Worm (Caenorhabditis elegans) whole organism, young adult: ENCODE results near the gene set-14.

Experiments used
- B0019.2 ChIP-seq: fragments of 200-800 bp; sonication (Bioruptor generic); conservative IDR thresholded peaks from 2 replicates; pipeline ENCODE4 v1.3.6; 2022; ENCODE audit warnings: missing genetic modification reagents, missing genetic modification characterization, missing compliant biosample characterization
- B0035.1 ChIP-seq: sonication (generic microtip); optimal IDR thresholded peaks from 2 replicates; lab custom pipeline; 2016; ENCODE audit warnings: missing genetic modification characterization, mild to moderate bottlenecking, missing compliant biosample characterization, missing genotype, missing genetic modification reagents
- B0336.3 ChIP-seq: fragments of 200-800 bp; sonication (Bioruptor generic); IDR thresholded peaks from 2 replicates; pipeline ENCODE4 v1.3.6; 2022; ENCODE audit warnings: missing genetic modification characterization, missing compliant biosample characterization
- C06A6.2 ChIP-seq: fragments of 200-800 bp; sonication (Bioruptor generic); conservative IDR thresholded peaks from 2 replicates; pipeline ENCODE4 v1.3.6; 2022; ENCODE audit warnings: missing genetic modification characterization, missing compliant biosample characterization
- C17E4.6 ChIP-seq: fragments of 200-800 bp; sonication (Bioruptor generic); IDR thresholded peaks from 2 replicates; pipeline ENCODE4 v1.3.6; 2022; ENCODE audit warnings: missing genetic modification reagents, missing genetic modification characterization, missing compliant biosample characterization
- F22D6.2 ChIP-seq: sonication (generic microtip); optimal IDR thresholded peaks from 2 replicates; lab custom pipeline; 2016; ENCODE audit warnings: mild to moderate bottlenecking, missing genetic modification characterization, missing compliant biosample characterization
- F33H1.4 ChIP-seq: fragments of 200-800 bp; sonication (Bioruptor generic); IDR thresholded peaks from 2 replicates; pipeline ENCODE4 v1.3.6; 2022; ENCODE audit warnings: missing genetic modification reagents, missing genetic modification characterization, missing compliant biosample characterization
- F39B2.1 ChIP-seq: fragments of 200-800 bp; sonication (Bioruptor generic); IDR thresholded peaks from 2 replicates; pipeline ENCODE4 v1.3.6; 2022; ENCODE audit warnings: missing genetic modification reagents, missing genetic modification characterization, missing compliant biosample characterization
- F49E8.2 ChIP-seq: sonication (generic microtip); optimal IDR thresholded peaks from 3 replicates; lab custom pipeline; 2017; ENCODE audit warnings: missing genetic modification characterization, mild to moderate bottlenecking, missing compliant biosample characterization, antibody characterized with exemption, moderate library complexity; ENCODE audit not compliant: insufficient read depth
- F55B11.4 ChIP-seq: sonication (generic microtip); optimal IDR thresholded peaks from 2 replicates; lab custom pipeline; 2016; ENCODE audit warnings: missing compliant biosample characterization, missing genetic modification characterization, borderline replicate concordance; ENCODE audit not compliant: insufficient read depth
- F57A8.1 ChIP-seq: fragments of 200-800 bp; sonication (Bioruptor generic); optimal IDR thresholded peaks from 2 replicates; lab custom pipeline; 2018; ENCODE audit warnings: mild to moderate bottlenecking, missing genetic modification characterization, moderate library complexity, missing compliant biosample characterization
- Y53G8AR.9 ChIP-seq: fragments of 200-800 bp; sonication (Bioruptor generic); conservative IDR thresholded peaks from 2 replicates; pipeline ENCODE4 v1.3.6; 2022; ENCODE audit warnings: missing genetic modification reagents, missing genetic modification characterization, missing compliant biosample characterization
- ZK185.1 ChIP-seq: sonication (generic microtip); optimal IDR thresholded peaks from 2 replicates; lab custom pipeline; 2016; ENCODE audit warnings: mild to moderate bottlenecking, missing genetic modification characterization, missing compliant biosample characterization; ENCODE audit not compliant: poor library complexity, severe bottlenecking
- ama-1 ChIP-seq, 3 experiments: fragments of 150-350 bp in 1 of 3; sonication (generic microtip) in 2 of 3; optimal IDR thresholded peaks; 2 replicates each; lab custom pipeline; 2014 to 2018; ENCODE audit warnings: missing biosample characterization in 2 of 3, missing genetic modification characterization in 2 of 3, missing genetic modification reagents in 2 of 3
- attf-3 ChIP-seq: fragments of 200-800 bp; sonication (Bioruptor generic); conservative IDR thresholded peaks from 2 replicates; pipeline ENCODE4 v1.3.6; 2022; ENCODE audit warnings: missing genetic modification reagents, missing genetic modification characterization, missing compliant biosample characterization
- attf-6 ChIP-seq: fragments of 200-800 bp; sonication (Bioruptor generic); IDR thresholded peaks from 2 replicates; pipeline ENCODE4 v1.3.6; 2022; ENCODE audit warnings: missing genetic modification reagents, missing genetic modification characterization, missing compliant biosample characterization
- bed-2 ChIP-seq: fragments of 200-800 bp; sonication (Bioruptor generic); IDR thresholded peaks from 2 replicates; pipeline ENCODE4 v1.3.6; 2022; ENCODE audit warnings: missing genetic modification reagents, missing genetic modification characterization, missing compliant biosample characterization
- ceh-100 ChIP-seq: fragments of 200-800 bp; sonication (Bioruptor generic); IDR thresholded peaks from 2 replicates; pipeline ENCODE4 v1.3.6; 2022; ENCODE audit warnings: missing genetic modification reagents, missing genetic modification characterization, missing compliant biosample characterization
- ceh-79 ChIP-seq: sonication (generic microtip); optimal IDR thresholded peaks from 2 replicates; lab custom pipeline; 2017; ENCODE audit warnings: mild to moderate bottlenecking, missing genetic modification characterization, missing compliant biosample characterization
- chd-7 ChIP-seq: sonication (generic microtip); optimal IDR thresholded peaks from 2 replicates; lab custom pipeline; 2016; ENCODE audit warnings: mild to moderate bottlenecking, missing genetic modification characterization, moderate library complexity, missing compliant biosample characterization
- die-1 ChIP-seq: sonication (generic microtip); optimal IDR thresholded peaks from 2 replicates; lab custom pipeline; 2016; ENCODE audit warnings: missing genotype, mild to moderate bottlenecking, missing genetic modification characterization, missing compliant biosample characterization
- dpl-1 ChIP-seq: fragments of 150-350 bp; optimal IDR thresholded peaks from 2 replicates; lab custom pipeline; 2014; ENCODE audit warnings: missing biosample characterization, missing genetic modification reagents, missing genetic modification characterization
- ekl-4 ChIP-seq: fragments of 200-800 bp; sonication (Bioruptor generic); IDR thresholded peaks from 2 replicates; pipeline ENCODE4 v1.3.6; 2022; ENCODE audit warnings: missing genetic modification reagents, missing genetic modification characterization, missing compliant biosample characterization
- ets-4 ChIP-seq: fragments of 200-800 bp; sonication (Bioruptor generic); optimal IDR thresholded peaks from 2 replicates; lab custom pipeline; 2018; ENCODE audit warnings: mild to moderate bottlenecking, missing genetic modification characterization, missing compliant biosample characterization
- fkh-3 ChIP-seq: sonication (generic microtip); optimal IDR thresholded peaks from 2 replicates; lab custom pipeline; 2016; ENCODE audit warnings: mild to moderate bottlenecking, missing genetic modification characterization, missing compliant biosample characterization
- hlh-12 ChIP-seq: sonication (generic microtip); optimal IDR thresholded peaks from 2 replicates; lab custom pipeline; 2016; ENCODE audit warnings: missing genetic modification characterization, missing compliant biosample characterization
- let-607 ChIP-seq, 2 experiments: fragments of 200-800 bp in 1 of 2; sonication (Bioruptor generic) in 1 of 2; sonication (generic microtip) in 1 of 2; optimal IDR thresholded peaks; 2 replicates each; lab custom pipeline; 2016 to 2018; ENCODE audit warnings: mild to moderate bottlenecking in 2 of 2, missing compliant biosample characterization in 2 of 2, missing genetic modification characterization in 2 of 2, moderate library complexity in 2 of 2, missing genotype in 1 of 2
- lin-35 ChIP-seq, 3 experiments: fragments of 150-350 bp in 2 of 3; sonication (generic microtip) in 1 of 3; optimal IDR thresholded peaks; 2 replicates each; lab custom pipeline; 2014 to 2018; ENCODE audit warnings: missing biosample characterization in 3 of 3, missing genetic modification characterization in 3 of 3, missing genetic modification reagents in 3 of 3
- lin-40 ChIP-seq: sonication (generic microtip); optimal IDR thresholded peaks from 2 replicates; lab custom pipeline; 2016; ENCODE audit warnings: missing genetic modification characterization, mild to moderate bottlenecking, missing compliant biosample characterization, missing genotype, missing genetic modification reagents
- lin-54 ChIP-seq: fragments of 200-800 bp; sonication (Bioruptor generic); optimal IDR thresholded peaks from 2 replicates; lab custom pipeline; 2018; ENCODE audit warnings: mild to moderate bottlenecking, missing genetic modification characterization, missing compliant biosample characterization
- lir-1 ChIP-seq: fragments of 200-800 bp; sonication (Bioruptor generic); conservative IDR thresholded peaks from 2 replicates; pipeline ENCODE4 v1.3.6; 2022; ENCODE audit warnings: missing genetic modification reagents, missing genetic modification characterization, missing compliant biosample characterization
- madf-8 ChIP-seq: fragments of 200-800 bp; sonication (Bioruptor generic); conservative IDR thresholded peaks from 2 replicates; pipeline ENCODE4 v1.3.6; 2022; ENCODE audit warnings: missing genetic modification reagents, missing genetic modification characterization, missing compliant biosample characterization
- mel-28 ChIP-seq: sonication (generic microtip); optimal IDR thresholded peaks from 2 replicates; lab custom pipeline; 2016; ENCODE audit warnings: borderline replicate concordance, mild to moderate bottlenecking, missing genetic modification characterization, missing compliant biosample characterization
- mxl-1 ChIP-seq: sonication (generic microtip); optimal IDR thresholded peaks from 2 replicates; lab custom pipeline; 2016; ENCODE audit warnings: missing genetic modification characterization, missing compliant biosample characterization
- nfya-2 ChIP-seq: fragments of 200-800 bp; sonication (Bioruptor generic); IDR thresholded peaks from 2 replicates; pipeline ENCODE4 v1.3.6; 2022; ENCODE audit warnings: missing genetic modification reagents, missing genetic modification characterization, missing compliant biosample characterization
- nfyb-1 ChIP-seq: fragments of 200-800 bp; sonication (Bioruptor generic); IDR thresholded peaks from 2 replicates; pipeline ENCODE4 v1.3.6; 2022; ENCODE audit warnings: missing genetic modification reagents, missing genetic modification characterization, missing compliant biosample characterization
- nhr-120 ChIP-seq: fragments of 200-800 bp; sonication (Bioruptor generic); IDR thresholded peaks from 2 replicates; pipeline ENCODE4 v1.3.6; 2022; ENCODE audit warnings: missing genetic modification characterization, missing compliant biosample characterization
- nhr-27 ChIP-seq: fragments of 200-800 bp; sonication (Bioruptor generic); optimal IDR thresholded peaks from 2 replicates; lab custom pipeline; 2018; ENCODE audit warnings: mild to moderate bottlenecking, missing genetic modification characterization, moderate library complexity, missing compliant biosample characterization
- nhr-80 ChIP-seq: sonication (generic microtip); optimal IDR thresholded peaks from 2 replicates; lab custom pipeline; 2016; ENCODE audit warnings: missing genetic modification characterization, missing compliant biosample characterization
- pha-4 ChIP-seq: fragments of 150-350 bp; sonication (generic microtip); optimal IDR thresholded peaks from 2 replicates; lab custom pipeline; 2014; ENCODE audit warnings: missing biosample characterization, missing genetic modification reagents, missing genetic modification characterization
- rec-8 ChIP-seq, 2 experiments: sonication (generic microtip); optimal IDR thresholded peaks; 2 replicates each; lab custom pipeline; 2016; ENCODE audit warnings: mild to moderate bottlenecking in 2 of 2, missing genetic modification characterization in 2 of 2, missing genetic modification reagents in 2 of 2, missing genotype in 2 of 2, missing biosample characterization in 1 of 2, missing compliant biosample characterization in 1 of 2, moderate library complexity in 1 of 2
- snpc-1.1 ChIP-seq: sonication (generic microtip); optimal IDR thresholded peaks from 2 replicates; lab custom pipeline; 2017; ENCODE audit warnings: missing genetic modification characterization, mild to moderate bottlenecking, missing compliant biosample characterization, antibody characterized with exemption, moderate library complexity, missing genotype, missing genetic modification reagents; ENCODE audit not compliant: insufficient read depth
- snpc-1.3 ChIP-seq: sonication (generic microtip); optimal IDR thresholded peaks from 2 replicates; lab custom pipeline; 2017; ENCODE audit warnings: missing genetic modification characterization, mild to moderate bottlenecking, missing compliant biosample characterization, antibody characterized with exemption, moderate library complexity, missing genotype, missing genetic modification reagents; ENCODE audit not compliant: insufficient read depth
- somi-1 ChIP-seq: fragments of 200-800 bp; sonication (Bioruptor generic); optimal IDR thresholded peaks from 2 replicates; lab custom pipeline; 2018; ENCODE audit warnings: mild to moderate bottlenecking, missing genetic modification characterization, missing compliant biosample characterization
- xnd-1 ChIP-seq: sonication (generic microtip); optimal IDR thresholded peaks from 2 replicates; lab custom pipeline; 2016; ENCODE audit warnings: missing genotype, missing genetic modification reagents, missing genetic modification characterization, missing compliant biosample characterization
- ztf-18 ChIP-seq: sonication (generic microtip); optimal IDR thresholded peaks from 2 replicates; lab custom pipeline; 2016; ENCODE audit warnings: missing genotype, mild to moderate bottlenecking, missing genetic modification characterization, missing compliant biosample characterization
- ztf-26 ChIP-seq: sonication (generic microtip); optimal IDR thresholded peaks from 2 replicates; lab custom pipeline; 2017; ENCODE audit warnings: missing genetic modification characterization, missing compliant biosample characterization

The set-14 gene

DNA sequence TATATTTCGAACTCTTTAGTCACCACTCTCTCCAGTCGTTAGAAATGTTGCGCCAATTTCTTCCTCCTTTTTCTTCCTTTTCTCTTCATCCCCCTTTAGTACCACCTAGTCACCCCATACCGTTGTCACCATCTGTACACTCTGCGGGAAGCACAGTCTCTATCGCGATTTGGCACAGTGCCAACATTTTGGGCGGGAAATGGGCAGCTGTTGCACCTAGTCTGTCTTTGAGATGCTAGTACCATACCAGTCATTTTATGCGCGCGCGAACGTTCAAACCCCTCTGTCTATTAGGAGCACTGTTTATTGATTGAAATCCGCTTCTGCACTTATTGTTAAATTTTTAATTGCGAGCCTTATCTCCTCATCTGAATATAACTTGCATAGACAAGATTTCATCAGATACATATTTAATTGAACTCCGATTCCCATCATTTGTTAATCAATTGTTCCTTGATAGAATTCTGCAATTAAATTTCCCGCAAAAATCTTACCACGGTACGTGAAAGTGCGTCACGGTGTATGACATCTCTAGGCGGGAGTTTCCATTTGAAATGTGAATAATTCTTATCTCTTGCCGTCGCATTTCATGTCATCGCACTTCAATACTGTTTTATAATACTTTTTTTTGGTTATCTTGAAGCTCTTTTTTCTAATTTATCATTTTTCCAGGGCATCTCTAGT is 11.2 kb downstream of the set-14 start, which contains the start of gene cdl-1 (continued):
- TF ChIP-seq bed-2, result no peak
- TF ChIP-seq nfyb-1 (GFP tag; lab: Robert Waterston, UW), result no peak
- no peak for TF ChIP-seq attf-3 (GFP tag; lab: Robert Waterston, UW)
- no peak for TF ChIP-seq nhr-80 (tag; lab: Kevin White, UChicago)
- no peak for TF ChIP-seq xnd-1
- TF ChIP-seq lin-35 (GFP tag; optimal IDR thresholded peaks at IDR 0.05; lab: Kevin White, UChicago), result peak in 1 of 3 experiments; percentile 84
- TF ChIP-seq ztf-18, result no peak
- no peak for TF ChIP-seq ama-1 (optimal IDR thresholded peaks at IDR 0.05; lab: Kevin White, UChicago)
- no peak for TF ChIP-seq ama-1 (GFP tag; optimal IDR thresholded peaks at IDR 0.05; lab: Kevin White, UChicago)
- TF ChIP-seq ztf-26, result no peak
- TF ChIP-seq ets-4, result no peak
- no peak for TF ChIP-seq let-607 (tag; optimal IDR thresholded peaks at IDR 0.05; lab: Kevin White, UChicago)
- no peak for TF ChIP-seq chd-7 (tag; lab: Kevin White, UChicago)
- TF ChIP-seq ceh-100 (GFP tag; lab: Robert Waterston, UW), result no peak
- TF ChIP-seq F39B2.1 (GFP tag; lab: Robert Waterston, UW), result no peak
- TF ChIP-seq die-1 (tag; lab: Kevin White, UChicago), result no peak
- TF ChIP-seq somi-1, result no peak
- no peak for TF ChIP-seq nhr-120 (GFP tag; lab: Robert Waterston, UW)
- TF ChIP-seq ekl-4 (GFP tag; lab: Robert Waterston, UW), result no peak
- no peak for TF ChIP-seq B0336.3 (GFP tag; lab: Robert Waterston, UW)
- TF ChIP-seq Y53G8AR.9 (GFP tag; lab: Robert Waterston, UW), result no peak
- TF ChIP-seq ZK185.1 (tag; lab: Kevin White, UChicago), result peak; percentile 44
- TF ChIP-seq C17E4.6 (GFP tag; lab: Robert Waterston, UW), result no peak
- no peak for TF ChIP-seq hlh-12 (tag; lab: Kevin White, UChicago)
- TF ChIP-seq B0019.2, result no peak
- TF ChIP-seq pha-4 (tag; lab: Kevin White, UChicago), result peak; percentile 52
- TF ChIP-seq lir-1 (GFP tag; lab: Robert Waterston, UW), result no peak
- no peak for TF ChIP-seq F33H1.4 (GFP tag; lab: Robert Waterston, UW)
- no peak for TF ChIP-seq snpc-1.1 (tag; lab: Kevin White, UChicago)
- TF ChIP-seq B0035.1 (tag; lab: Kevin White, UChicago), result no peak
- TF ChIP-seq fkh-3 (tag; lab: Kevin White, UChicago), result no peak
- TF ChIP-seq madf-8 (GFP tag; lab: Robert Waterston, UW), result no peak
- no peak for TF ChIP-seq F57A8.1 (GFP tag; lab: Kevin White, UChicago)
- no peak for TF ChIP-seq lin-40 (tag; lab: Kevin White, UChicago)
- TF ChIP-seq F55B11.4 (tag; lab: Kevin White, UChicago), result no peak
- no peak for TF ChIP-seq ceh-79
- TF ChIP-seq nfya-2 (GFP tag; lab: Robert Waterston, UW), result no peak
- no peak for TF ChIP-seq attf-6 (GFP tag; lab: Robert Waterston, UW)
- TF ChIP-seq dpl-1 (GFP tag; lab: Kevin White, UChicago), result peak; percentile 79
- TF ChIP-seq snpc-1.3 (tag; lab: Kevin White, UChicago), result no peak
- no peak for TF ChIP-seq F49E8.2 (tag; lab: Kevin White, UChicago)
- TF ChIP-seq mel-28, result no peak
- TF ChIP-seq C06A6.2 (GFP tag; lab: Robert Waterston, UW), result no peak
- no peak for TF ChIP-seq mxl-1 (tag; lab: Kevin White, UChicago)
- TF ChIP-seq nhr-27 (tag; lab: Kevin White, UChicago), result no peak
- no peak for TF ChIP-seq rec-8 (tag; optimal IDR thresholded peaks at IDR 0.05; lab: Kevin White, UChicago)
- peak; percentile 85 for TF ChIP-seq lin-54
- no peak for TF ChIP-seq F22D6.2 (tag; lab: Kevin White, UChicago)
